Fruit fly (Drosophila melanogaster) whole organism: ENCODE data around the gene CG13097.

Experiments used
- CG8478 ChIP-seq: fragments of >200 bp; optimal IDR thresholded peaks from 2 replicates; lab custom pipeline; 2018; ENCODE audit warnings: inconsistent platforms
- Dll ChIP-seq: fragments of >200 bp; optimal IDR thresholded peaks from 2 replicates; lab custom pipeline; 2017
- EcR ChIP-seq, 2 experiments: fragments of >200 bp; optimal IDR thresholded peaks; 2 replicates each; lab custom pipeline; 2017; ENCODE audit warnings: missing biosample characterization in 2 of 2, missing genetic modification characterization in 2 of 2, missing genetic modification reagents in 2 of 2
- pan ChIP-seq: fragments of >200 bp; optimal IDR thresholded peaks from 2 replicates; lab custom pipeline; 2017
- psq ChIP-seq: fragments of >200 bp; optimal IDR thresholded peaks from 2 replicates; lab custom pipeline; 2017
- usp ChIP-seq: fragments of >200 bp; optimal IDR thresholded peaks from 2 replicates; lab custom pipeline; 2017; ENCODE audit warnings: missing biosample characterization, missing genetic modification characterization, mixed read lengths

CG13097 gene

DNA sequence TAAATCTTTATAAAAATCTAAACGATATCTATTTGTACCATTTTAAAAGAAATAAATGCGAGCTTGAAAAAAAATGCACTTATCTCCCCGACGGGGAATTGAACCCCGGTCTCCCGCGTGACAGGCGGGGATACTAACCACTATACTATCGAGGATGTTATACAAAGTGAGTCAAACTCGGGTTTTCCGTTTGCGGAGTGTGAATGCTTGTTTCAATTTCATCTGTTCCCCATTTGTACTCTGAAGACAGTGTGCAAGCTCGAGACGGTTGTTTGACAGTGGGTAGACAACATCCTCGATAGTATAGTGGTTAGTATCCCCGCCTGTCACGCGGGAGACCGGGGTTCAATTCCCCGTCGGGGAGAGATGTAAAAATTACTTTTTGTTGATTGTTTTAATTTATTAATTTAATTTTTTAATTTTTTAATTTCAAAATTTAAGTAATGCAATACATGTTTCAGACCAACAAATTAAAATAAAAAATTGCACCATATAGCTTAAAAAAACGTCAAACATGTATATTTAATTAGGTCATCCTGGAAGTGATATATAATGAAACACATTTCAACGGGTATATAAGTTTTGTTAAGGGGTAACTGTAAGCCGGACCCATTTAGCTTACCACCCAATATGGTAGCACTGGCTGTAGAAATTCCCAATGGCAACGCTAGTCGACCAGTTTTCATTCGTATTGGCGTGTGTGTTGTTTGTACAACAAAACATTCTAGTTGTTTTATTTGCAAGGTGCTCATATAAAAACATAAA, 27.0 kb upstream of the CG13097 start, which contains the start of gene Sema1a:
Gene Sema1a (plus strand): TSS at position 679 of the 765 bp plus-strand sequence.
- TF ChIP-seq psq (lab: Kevin White, UChicago) (no peak), EcR (GFP tag; optimal IDR thresholded peaks at IDR 0.05; lab: Kevin White, UChicago) (no peak), pan (lab: Kevin White, UChicago) (peak; percentile 84), usp (GFP tag; lab: Kevin White, UChicago) (no peak)

- TF ChIP-seq CG8478, result no peak
- TF ChIP-seq Dll (lab: Kevin White, UChicago), result no peak
- no peak for TF ChIP-seq psq (lab: Kevin White, UChicago)
- TF ChIP-seq usp (GFP tag; lab: Kevin White, UChicago), result no peak
- no peak for TF ChIP-seq pan (lab: Kevin White, UChicago)
- TF ChIP-seq EcR (GFP tag; optimal IDR thresholded peaks at IDR 0.05; lab: Kevin White, UChicago), result no peak
Observed at dm6 chr2L:8538449-8539050, 23.9 kb upstream of the CG13097 start.

DNA sequence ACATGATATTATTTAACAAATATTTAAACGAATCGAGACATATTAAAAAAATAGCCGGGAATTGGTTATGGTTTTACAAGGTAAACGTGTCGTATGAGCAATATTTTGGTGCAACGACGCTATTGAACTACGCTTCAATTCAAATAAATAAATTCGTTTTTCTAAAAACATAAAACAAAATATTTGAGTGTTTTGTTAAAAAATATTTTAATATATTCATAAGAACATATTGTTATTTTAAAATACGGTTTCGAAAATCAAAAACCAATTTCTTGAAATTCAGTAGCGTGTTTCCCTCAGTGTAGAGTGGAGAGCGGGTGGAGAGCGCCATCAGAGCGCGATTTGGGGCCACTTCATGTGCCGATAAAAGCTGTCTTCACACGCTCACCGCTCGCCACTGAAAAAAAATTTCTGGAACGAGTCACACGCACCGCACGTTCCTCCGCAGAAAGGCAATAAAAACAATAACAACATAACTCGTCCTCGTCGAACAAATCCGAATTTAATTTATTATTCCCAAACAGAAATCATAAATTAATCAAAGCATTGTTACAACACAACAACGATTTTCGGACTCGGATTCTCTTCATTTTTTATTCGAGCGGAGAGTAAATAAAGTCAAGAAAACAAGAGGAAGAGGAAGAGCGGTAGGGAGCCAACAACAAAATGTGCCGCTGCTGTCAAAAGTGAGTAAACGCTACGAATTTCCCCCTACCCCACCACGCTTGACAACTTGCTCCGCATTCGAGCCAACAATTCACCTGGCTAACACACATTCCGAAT, 20.9 kb upstream of the CG13097 start:
- TF ChIP-seq Dll (lab: Kevin White, UChicago) (no peak), psq (lab: Kevin White, UChicago) (no peak), pan (lab: Kevin White, UChicago) (no peak), EcR (GFP tag; optimal IDR thresholded peaks at IDR 0.05; lab: Kevin White, UChicago) (no peak)

DNA sequence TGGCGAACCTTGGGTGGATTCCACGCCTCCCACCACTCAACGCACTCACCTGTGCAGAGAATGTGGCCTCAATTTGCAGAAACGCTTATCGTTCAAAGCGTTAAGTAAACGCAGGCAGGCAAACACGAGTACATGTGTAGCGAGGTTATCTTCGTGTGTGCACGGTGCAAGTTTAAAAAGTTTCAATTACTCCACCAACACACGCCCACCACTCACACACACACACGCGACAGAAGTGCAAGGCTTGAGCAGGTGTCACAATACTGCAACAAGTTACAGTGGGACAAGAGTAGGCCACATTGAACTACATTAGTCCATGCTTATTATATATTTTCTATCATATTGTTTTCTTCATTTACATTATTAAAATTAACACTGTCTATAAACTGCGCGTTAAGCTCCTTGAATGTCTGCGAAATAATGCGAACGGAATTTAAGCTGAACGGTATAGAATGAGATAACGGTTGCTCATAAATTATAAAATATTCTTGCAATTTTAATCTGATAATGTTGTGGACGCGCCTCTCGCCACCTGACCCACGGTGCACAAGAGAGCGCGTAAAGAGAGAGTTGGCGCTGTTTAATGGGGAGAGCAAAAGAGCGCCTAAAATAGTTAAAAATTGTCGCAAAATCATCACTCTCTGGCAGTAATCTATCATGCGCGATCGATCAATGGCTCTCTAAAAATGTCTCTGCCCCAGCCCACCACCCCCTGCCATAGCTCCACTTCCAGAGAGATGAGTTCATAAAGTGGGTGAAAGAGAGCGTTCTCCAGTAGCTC, 20.0 kb upstream of the CG13097 start:
- TF ChIP-seq pan (lab: Kevin White, UChicago), result no peak
- peak in 1 of 2 experiments; percentile 65 for TF ChIP-seq EcR (GFP tag; optimal IDR thresholded peaks at IDR 0.05; lab: Kevin White, UChicago)

dm6 chr2L:8534118-8534514, 19.4 kb upstream of the CG13097 start:
- no peak for TF ChIP-seq CG8478
- no peak for TF ChIP-seq psq (lab: Kevin White, UChicago)
- TF ChIP-seq Dll (lab: Kevin White, UChicago), result no peak
- no peak for TF ChIP-seq pan (lab: Kevin White, UChicago)
- TF ChIP-seq usp (GFP tag; lab: Kevin White, UChicago), result no peak
- no peak for TF ChIP-seq EcR (GFP tag; optimal IDR thresholded peaks at IDR 0.05; lab: Kevin White, UChicago)

DNA sequence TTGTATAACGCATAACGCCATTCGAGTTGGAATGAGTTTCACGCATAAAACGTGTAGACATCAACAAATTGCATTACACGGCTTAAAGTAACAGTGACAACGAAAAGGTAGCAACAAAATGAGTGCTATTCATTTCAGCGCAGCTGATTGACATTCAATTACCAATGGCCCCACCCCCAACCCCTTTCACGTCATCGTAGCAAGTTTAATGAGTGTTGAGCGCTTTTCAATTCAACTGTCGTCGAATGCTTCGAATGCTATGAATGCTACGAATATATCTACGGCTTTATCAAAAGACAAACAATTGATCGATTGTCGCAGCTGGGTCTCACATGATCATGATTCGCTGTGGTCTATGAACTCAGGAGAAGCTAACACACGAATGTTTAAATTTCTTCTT, 19.0 kb upstream of the CG13097 start:
- TF ChIP-seq CG8478, result no peak
- TF ChIP-seq usp (GFP tag; lab: Kevin White, UChicago), result no peak
- no peak for TF ChIP-seq EcR (GFP tag; optimal IDR thresholded peaks at IDR 0.05; lab: Kevin White, UChicago)
- no peak for TF ChIP-seq pan (lab: Kevin White, UChicago)
- TF ChIP-seq Dll (lab: Kevin White, UChicago), result no peak
- TF ChIP-seq psq (lab: Kevin White, UChicago), result no peak

dm6 chr2L:8532790-8533189, 18.1 kb upstream of the CG13097 start:
- TF ChIP-seq EcR (GFP tag; optimal IDR thresholded peaks at IDR 0.05; lab: Kevin White, UChicago) (no peak), psq (lab: Kevin White, UChicago) (no peak), pan (lab: Kevin White, UChicago) (no peak), usp (GFP tag; lab: Kevin White, UChicago) (no peak), Dll (lab: Kevin White, UChicago) (no peak), CG8478 (no peak)

DNA sequence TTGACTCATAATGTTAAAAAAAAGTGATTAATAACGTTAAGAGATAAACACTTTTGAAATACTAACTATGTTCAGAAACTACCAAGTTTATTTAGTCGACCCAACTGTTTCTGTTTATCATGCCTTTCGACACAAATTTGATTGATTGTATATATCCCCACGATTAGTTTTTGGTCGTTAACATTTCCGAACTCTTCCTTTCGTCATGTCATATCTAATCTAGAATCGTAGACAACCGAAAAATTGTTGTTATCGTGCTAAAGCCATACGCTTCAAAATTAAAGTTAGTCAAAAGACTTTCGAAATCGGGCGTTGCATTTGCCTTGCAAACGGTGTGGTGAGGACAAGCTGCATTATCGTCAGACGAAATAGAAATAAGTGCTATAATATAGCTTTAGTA, 15.5 kb upstream of the CG13097 start:
- TF ChIP-seq psq (lab: Kevin White, UChicago) (no peak), Dll (lab: Kevin White, UChicago) (no peak), usp (GFP tag; lab: Kevin White, UChicago) (no peak), pan (lab: Kevin White, UChicago) (no peak), CG8478 (no peak)

DNA sequence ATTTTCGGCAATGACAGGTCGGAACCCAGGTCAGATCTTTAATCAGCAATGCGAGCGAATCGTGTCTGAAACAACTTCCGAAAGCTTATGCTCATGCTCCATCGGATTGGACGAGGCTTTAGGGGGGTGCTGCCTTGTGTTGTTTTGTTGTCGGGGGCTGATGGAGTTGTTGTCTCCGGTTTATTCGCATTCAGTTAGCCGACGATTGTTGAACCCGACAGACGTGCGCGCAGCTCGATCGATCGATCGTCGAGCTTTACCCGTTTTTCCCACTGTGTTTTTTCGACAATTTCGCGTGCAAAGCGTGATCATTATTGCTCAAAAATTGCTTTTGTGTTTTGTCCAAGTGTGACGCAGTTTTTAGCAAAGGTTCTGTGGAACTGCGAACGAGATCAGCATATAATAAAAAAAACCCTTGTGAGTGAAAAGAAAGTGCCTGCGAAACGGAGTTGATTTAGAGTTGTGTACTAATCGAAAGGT, 14.3 kb upstream of the CG13097 start, which contains the start of gene CG17834:
Gene CG17834 (plus strand): TSS at position 191 of the 480 bp plus-strand sequence.
- no peak for TF ChIP-seq usp (GFP tag; lab: Kevin White, UChicago)
- TF ChIP-seq CG8478, result no peak
- TF ChIP-seq EcR (GFP tag; optimal IDR thresholded peaks at IDR 0.05; lab: Kevin White, UChicago), result no peak
- no peak for TF ChIP-seq pan (lab: Kevin White, UChicago)
- no peak for TF ChIP-seq psq (lab: Kevin White, UChicago)
- TF ChIP-seq Dll (lab: Kevin White, UChicago), result no peak

DNA sequence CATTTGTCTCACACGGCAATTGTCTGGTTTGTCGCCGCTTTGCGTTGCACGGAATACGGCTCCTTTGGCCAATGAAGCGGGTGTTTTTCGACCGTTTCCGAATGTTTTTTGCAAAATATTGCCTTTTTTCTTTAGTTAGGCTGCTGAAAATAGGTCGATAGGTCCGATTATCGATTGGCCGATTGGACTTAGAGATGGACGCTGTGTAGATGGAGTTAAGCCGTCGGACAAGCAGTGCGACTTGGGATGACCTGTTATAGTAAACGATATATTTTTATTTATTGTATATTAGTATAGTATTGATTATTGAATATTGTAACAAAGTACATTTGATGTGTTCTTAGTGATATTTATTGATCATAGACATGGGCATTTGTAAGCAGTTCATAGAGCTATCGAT, 13.7 kb upstream of the CG13097 start, which contains the start of the genes lmgA and lmgB:
Gene lmgA (minus strand): TSS at position 301 of the 400 bp plus-strand sequence.
Gene lmgB (minus strand): TSS at position 301 of the 400 bp plus-strand sequence.
- TF ChIP-seq pan (lab: Kevin White, UChicago) (no peak), Dll (lab: Kevin White, UChicago) (no peak), psq (lab: Kevin White, UChicago) (no peak), EcR (GFP tag; optimal IDR thresholded peaks at IDR 0.05; lab: Kevin White, UChicago) (no peak), CG8478 (no peak), usp (GFP tag; lab: Kevin White, UChicago) (no peak)
